Fruit fly (Drosophila melanogaster): ENCODE measurements around the gene Son.

The Son gene

DNA sequence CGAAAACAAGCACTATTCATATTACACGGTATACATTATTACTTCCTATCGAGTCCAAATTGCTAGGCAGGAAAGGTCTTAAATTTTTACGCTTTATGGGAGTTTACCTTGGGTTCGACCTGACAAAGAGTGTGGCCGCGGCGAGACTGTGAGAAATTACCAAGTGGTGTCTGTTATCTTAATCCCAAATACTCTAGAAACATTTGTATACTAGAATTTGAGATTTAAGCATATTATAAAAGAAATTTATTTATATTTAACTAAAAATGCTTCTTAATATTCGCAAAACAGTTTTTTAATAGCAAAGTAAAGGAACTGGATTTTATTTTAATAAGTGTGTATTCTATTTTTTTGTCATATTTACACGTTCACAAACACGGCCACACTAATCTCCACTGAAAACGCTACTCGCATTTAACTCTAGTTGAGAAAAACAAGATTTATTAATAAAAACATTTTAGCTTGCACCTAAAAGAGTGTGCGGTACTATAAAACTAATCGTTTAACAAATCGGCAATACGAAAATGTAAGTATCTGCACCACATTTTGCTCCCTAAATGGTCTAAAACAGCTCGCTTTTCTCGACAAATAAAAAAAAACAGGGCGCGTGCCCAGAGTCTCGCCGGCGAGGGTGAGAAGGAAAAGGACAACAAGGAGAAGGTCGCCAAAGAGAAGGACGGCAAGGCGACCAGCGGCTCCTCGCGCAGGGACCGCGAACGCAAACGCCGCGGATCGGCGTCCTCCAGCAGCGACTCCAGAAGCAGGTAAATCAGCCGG lies 26.0 kb upstream of the Son start, which contains the start of the genes mura and RnpS1:
Gene mura, minus strand, starts transcription at position 148 of the 777 bp plus-strand sequence.
Gene RnpS1, plus strand, starts transcription at position 376 of the 777 bp plus-strand sequence.
- TF ChIP-seq CG17801 (GFP tag; optimal IDR thresholded peaks at IDR 0.05; ENCODE audit: partially characterized antibody), result no peak

DNA sequence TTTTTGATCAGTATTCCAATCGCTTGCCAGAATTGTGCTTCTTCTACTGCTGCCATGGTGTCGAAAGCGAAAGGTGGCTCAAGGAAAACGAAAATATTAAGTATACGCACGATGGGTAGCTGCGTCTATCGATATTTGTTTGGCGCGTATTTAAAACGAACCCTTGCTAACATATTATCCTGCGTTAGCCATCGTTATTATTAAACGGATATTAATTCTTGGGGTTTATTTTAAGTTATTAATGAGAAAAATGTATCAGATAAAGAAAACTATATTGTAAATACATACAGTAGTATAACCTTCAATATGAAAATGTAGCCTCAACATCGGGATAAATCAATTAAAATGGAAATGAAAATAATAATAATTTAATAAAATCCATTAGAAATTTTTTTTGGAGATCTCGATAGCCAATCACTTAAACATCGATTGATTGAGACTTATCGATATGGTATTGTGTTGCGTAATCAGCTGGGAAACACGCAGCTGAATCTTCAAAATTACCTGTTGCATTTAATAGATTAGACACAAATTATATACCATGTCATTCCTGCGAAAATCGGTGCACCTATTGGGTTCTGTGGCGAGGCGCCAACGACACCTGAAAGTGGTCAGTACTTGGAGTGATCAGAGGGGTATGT lies 22.4 kb upstream of the Son start, which contains the start of the genes CG9386 and BckdhA:
Gene CG9386, minus strand, starts transcription at position 75 of the 641 bp plus-strand sequence.
Gene BckdhA, plus strand, starts transcription at position 452 of the 641 bp plus-strand sequence.
- TF ChIP-seq CG17801 (GFP tag; optimal IDR thresholded peaks at IDR 0.05; ENCODE audit: partially characterized antibody), result no peak

DNA sequence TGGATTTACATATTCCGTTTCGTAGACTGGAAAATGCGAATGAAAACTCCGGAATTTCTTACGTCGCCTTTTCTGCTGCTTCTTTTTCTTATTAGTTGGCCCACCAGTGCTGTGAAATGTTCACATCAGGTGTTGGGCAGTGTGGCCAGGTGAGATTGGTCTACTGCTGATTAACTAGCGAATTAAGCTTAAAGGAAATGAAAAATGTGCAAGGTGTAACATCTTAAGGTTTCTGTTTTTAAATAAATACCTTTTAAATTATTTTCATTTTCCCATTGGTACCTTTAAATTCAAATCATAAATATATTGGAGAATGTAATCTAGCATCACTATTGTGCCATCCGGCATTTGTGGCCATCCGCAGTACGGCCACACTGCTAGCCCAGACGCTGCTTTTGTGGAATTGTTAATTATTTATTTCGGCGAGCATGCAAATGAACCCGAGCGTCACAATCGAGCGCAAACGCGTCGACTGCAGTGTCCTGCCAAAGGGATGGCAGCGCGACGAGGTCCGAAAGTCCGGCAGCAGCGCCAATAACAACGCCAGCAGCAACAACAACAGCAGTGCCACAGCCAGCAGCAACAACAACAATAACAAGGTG lies 18.3 kb upstream of the Son start, which contains the start of the genes AP-1mu and MBD-like:
Gene AP-1mu, minus strand, starts transcription at position 113 of the 602 bp plus-strand sequence.
Gene MBD-like, plus strand, starts transcription at position 348 of the 602 bp plus-strand sequence.
- TF ChIP-seq CG17801 (GFP tag; optimal IDR thresholded peaks at IDR 0.05; ENCODE audit: partially characterized antibody), result peak; percentile 72

DNA sequence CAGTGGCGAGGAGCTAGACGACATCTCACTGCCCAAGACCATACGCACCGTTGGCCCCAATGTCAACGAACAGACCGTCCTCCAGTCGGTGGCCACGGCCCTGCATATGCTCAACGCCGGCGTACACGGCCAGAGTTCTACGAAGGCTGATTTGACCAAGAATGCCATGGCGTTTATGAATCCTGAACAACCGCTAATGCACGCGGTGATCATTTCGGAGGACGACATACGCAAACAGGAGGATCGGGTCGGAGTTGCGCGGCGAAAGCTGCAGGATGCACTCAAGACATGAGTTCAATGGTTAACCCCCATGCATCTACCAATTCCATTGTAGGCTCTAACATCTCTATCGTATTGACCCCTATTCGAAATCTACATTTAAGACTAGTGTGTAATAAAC lies 16.7 kb upstream of the Son start:
- TF ChIP-seq CG17801 (GFP tag; optimal IDR thresholded peaks at IDR 0.05; ENCODE audit: partially characterized antibody), result no peak

DNA sequence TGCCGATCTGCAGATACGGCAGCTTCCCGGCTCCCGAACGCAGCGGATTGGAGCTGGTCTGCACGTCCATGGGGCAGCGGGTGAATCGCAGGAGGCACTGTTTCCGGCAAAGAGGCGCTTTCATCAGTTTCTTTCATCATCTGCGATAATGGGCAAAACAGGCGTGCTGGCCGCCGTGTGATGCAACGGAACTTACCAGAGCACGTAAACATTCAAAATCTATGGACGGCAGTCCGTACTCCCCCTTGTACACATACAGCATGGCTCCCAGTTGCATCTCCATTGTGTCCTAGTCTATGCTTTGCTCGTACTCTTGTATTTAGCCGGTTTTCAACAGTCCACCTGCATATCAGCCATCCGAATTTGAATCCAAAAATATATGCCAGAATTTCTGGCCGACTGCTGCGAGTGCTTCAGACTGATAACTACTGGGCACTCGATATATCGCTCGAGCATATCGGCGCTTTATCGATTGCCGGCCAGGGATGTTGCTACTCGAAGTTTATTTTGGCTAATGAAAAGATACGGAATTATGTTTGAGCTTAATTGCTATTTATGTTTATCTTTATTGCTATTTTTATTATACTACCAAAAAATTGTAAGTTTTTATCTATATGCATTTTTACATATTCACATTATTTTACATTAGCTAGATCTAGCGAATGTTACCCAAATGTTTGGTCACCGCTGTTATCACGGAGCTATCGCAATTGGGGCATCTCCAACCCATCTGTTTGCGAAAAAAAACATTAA lies 14.4 kb upstream of the Son start, which contains the start of the genes CG9393 and Vps45:
Gene CG9393, minus strand, starts transcription at position 434 of the 753 bp plus-strand sequence.
Gene Vps45, plus strand, starts transcription at position 685 of the 753 bp plus-strand sequence.
- TF ChIP-seq CG17801 (GFP tag; optimal IDR thresholded peaks at IDR 0.05; ENCODE audit: partially characterized antibody), result peak; percentile 15

DNA sequence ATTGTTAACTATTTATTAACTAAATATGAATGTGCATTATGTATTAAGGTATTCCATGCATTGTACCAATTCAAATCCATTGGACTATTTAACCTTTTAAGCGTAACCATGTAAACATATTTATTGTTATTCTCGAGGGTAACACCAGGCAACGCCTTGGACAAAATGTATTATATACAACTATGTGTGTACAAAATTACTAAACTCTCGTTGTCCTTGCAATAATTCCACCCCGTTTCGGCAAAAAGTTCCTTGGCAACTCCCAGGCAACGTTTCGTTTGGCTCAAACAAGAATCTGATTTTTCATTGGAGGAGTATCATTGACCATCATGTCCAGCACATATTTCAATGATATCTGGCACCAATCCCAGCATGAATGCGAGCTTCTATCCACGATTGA lies 11.9 kb upstream of the Son start, which contains the start of gene CG16789:
Gene CG16789, plus strand, starts transcription at position 301 of the 400 bp plus-strand sequence.
- TF ChIP-seq CG17801 (GFP tag; optimal IDR thresholded peaks at IDR 0.05; ENCODE audit: partially characterized antibody), result no peak

DNA sequence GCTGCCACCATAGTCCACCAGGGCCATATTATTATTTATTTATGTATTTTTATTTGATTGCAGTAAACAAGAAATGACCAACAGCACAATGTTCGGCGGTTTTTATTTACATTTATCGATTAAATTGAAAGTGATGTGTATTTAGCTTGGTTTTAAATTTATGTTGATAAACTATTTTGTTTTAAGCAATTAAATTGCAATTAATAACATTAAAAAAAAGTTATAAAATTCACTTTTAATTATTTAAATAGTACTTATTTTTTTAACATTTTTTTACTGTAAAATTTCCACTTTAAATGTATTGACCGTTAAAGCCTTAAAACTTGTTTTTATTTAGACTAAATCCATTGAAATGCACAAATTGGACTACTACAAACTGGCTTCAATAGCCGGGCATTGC lies 7.7 kb upstream of the Son start, which contains the start of gene CG16790:
Gene CG16790, minus strand, starts transcription at position 101 of the 400 bp plus-strand sequence.
- TF ChIP-seq CG17801 (GFP tag; optimal IDR thresholded peaks at IDR 0.05; ENCODE audit: partially characterized antibody), result no peak

DNA sequence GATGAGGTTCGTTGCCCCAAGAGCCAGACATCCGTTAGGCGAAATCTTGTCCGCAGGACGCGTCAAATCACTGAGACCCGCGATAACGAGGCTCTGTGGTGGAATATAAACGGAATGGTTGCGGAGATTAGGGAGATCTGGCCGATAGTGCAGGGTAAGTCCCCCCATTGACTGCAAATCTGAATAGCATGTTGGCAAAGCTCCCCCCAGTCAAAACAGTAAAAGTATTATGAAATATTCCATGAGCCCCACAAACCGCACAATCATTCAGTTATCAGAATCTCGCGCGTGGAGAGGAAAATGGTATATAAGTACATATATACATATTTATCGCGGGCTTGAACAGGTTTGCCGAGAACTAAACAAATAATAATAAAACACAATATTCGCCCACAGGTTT lies 7.2 kb upstream of the Son start:
- TF ChIP-seq CG17801 (GFP tag; optimal IDR thresholded peaks at IDR 0.05; ENCODE audit: partially characterized antibody), result no peak

DNA sequence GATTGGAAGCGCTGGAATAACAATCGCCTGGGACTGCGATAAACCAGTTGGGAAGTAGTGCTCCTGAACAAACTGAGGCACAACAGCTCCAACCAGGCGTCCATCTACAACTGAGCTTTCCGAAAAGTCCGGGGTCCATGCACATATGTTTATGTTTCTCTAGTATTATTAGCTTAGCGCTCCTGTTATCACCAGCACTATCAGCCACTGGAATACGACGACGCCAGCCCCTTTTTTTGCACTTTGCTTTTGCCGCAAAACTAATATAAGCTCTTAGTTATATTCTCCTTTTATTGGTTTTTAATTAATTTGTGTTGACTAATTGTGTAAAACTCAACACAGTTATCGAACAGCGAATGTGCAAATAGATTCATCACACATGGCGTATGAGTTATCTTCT lies 6.3 kb upstream of the Son start, which contains the start of gene CG9396:
Gene CG9396, minus strand, starts transcription at position 101 of the 400 bp plus-strand sequence.
- no peak for TF ChIP-seq CG17801 (GFP tag; optimal IDR thresholded peaks at IDR 0.05; ENCODE audit: partially characterized antibody)

DNA sequence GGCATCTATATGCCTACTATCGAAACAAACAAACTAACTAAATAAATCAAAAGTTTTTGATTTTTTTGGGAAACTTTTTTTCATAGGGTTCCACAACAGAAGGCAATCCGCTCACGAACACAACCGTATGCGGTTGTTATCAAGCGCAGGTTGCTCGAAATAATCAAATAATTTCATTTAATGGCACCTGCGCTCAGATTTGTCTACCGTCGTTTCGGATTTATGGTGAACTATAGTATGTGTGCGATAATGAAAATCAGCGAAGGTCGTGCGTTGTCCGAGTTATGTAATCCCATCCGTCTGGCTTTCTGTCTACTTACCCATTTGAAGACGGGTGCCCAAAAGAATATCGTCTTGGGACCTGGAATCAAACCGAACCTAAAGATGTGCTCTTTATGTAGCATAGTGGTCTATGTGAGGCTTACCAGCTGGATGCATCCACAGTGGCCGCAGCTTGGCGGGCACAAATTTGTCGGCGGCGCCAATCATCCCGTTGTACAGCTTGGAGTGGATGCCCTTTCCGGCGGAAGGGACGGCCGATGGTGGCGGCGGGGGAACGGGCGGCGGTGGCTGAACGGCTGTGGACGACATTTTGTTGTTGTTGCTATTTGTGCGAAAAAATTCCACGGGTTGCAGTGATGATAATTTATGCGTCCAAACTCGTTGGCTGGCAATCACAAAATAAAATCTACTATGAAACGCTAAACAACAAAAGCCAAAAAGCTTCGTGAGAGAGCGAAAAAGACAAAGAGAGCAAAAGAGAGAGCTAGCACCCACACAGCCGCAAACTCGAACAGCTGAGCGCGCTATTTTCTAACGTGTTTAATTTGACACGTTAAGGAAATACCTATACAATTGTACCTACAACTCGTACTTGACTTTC lies 4.7 kb upstream of the Son start:
- TF ChIP-seq CG17801 (GFP tag; optimal IDR thresholded peaks at IDR 0.05; ENCODE audit: partially characterized antibody), result no peak

DNA sequence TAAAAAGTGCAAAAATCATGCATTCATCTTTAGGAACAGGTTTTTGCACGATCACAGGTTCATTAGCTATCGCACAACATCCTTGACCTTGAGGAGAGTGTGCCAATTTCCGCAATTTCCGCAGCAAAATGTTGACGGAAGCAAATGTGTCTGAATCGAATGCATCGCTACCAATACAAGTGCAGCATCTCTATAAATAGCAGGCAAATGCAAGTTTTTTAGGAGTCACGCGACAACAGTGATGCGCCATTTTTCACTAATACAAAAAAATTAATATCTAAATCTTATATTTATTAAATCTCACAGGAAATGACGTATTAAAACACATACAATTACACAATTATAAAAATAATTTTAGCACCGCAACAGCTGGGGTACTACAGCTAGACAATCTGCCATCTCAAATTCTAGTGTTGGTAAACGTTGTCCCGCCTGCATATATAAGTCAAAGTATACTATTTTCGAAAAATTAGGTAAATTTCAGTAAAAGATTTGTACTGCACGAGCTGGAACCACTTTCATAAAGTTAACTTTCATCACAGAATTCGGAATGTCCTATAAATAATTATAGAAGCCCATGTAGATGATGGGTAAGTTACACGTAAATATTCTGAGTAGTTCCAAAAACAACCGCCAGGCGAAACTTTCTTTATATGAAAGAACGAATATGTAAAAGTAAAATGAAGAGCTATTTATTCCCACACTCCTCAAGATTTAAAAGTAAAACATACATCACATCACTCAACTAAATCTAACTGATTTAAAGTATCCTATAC lies 3.8 kb upstream of the Son start, which contains the start of gene CG9399:
Gene CG9399, minus strand, starts transcription at position 400 of the 776 bp plus-strand sequence.
- TF ChIP-seq CG17801 (GFP tag; optimal IDR thresholded peaks at IDR 0.05; ENCODE audit: partially characterized antibody), result peak; percentile 96

DNA sequence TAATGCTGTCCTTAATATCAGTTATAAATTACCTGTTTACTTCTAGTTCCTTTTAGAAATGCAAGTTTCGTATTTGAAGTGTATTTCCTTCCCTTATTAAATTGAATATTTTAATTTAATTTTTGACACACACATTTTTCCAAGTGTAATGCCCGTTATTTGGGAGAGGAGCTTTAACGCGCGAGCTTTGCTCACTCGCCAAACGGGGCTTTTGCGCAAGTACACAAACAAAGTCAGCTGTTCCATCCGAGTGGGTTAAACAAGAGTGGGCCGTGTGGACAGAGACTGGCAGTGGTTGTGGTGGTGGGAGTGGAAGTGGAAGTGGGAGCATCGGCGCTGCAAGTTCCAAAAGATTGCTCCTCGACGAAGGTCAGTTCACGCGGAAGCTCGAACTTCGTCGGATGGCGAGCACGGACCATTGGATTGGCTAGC lies 3.3 kb downstream of the Son start, which contains the start of gene CG8301:
Gene CG8301, plus strand, starts transcription at position 218 of the 432 bp plus-strand sequence.
- peak; percentile 57 for TF ChIP-seq CG17801 (GFP tag; optimal IDR thresholded peaks at IDR 0.05; ENCODE audit: partially characterized antibody)
